Worm (Caenorhabditis elegans): ENCODE results near the gene C50F4.12.

C50F4.12 gene

DNA sequence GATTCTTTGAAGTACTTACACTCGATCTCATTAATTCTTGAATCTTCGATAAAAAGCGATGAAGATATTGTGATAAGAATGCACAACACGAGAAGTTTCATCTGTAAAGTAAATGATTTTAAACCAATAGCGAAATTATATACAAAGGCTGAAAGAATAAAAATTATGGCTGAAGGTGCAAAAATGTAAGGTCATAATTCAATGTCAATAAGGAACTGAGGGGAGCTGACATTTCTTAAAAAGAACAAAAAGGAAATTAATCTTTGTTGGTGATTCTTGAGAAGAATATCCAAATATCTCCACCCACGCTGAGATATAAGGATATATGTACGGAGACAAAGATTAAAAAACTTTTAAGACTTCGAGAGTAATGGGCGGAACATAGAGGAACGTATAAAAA is 15.4 kb downstream of the C50F4.12 start, which contains the start of gene C50F4.9:
C50F4.9 (minus strand) TSS at position 101 of the 400 bp plus-strand sequence.
- no peak for TF ChIP-seq hpl-2 (GFP tag; optimal IDR thresholded peaks at IDR 0.05)
- TF ChIP-seq nhr-77 (tag; optimal IDR thresholded peaks at IDR 0.05), result no peak

DNA sequence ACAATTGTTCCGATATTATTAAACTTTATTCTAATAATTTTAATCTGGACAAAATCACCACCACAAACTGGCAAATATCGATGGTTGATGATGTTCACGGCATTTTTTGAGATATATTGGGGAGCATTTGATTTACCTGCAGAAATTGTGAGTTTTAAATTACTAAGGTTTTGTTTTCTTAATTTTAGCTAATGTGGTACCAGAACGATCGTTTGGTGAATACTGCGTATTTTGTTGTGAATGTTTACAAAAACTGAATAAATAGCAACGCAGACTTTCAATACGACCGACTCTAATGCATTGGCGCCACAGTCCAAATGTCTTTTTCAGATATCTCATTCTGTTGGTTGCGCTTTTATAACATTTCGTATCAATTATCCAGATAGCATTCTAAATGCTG is 17.8 kb downstream of the C50F4.12 start:
- TF ChIP-seq nhr-85 (tag) (no peak), efl-1 (optimal IDR thresholded peaks at IDR 0.05) (no peak), efl-1 (GFP tag; optimal IDR thresholded peaks at IDR 0.05 in 1 of 2) (peak in 1 of 2 experiments; percentile 52)

DNA sequence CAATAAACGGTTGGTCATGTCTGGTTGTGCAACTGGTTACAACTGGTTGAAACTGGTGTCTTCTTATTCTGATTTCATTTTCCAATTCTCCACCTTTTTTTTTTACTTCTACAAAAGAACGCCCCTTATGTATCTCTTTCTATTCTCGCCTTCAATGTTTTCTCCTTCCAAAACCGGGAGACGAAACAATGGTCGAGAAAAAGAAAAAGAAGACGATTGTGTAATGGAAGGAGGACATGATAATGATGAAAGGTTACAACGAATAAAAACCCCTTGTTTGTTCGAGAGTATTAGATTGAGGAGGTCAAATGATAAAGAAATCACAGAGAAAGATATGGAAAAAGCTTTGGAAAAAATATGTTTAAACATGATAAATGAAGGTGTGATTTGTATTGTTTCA is 20.7 kb downstream of the C50F4.12 start, which contains the start of gene C50F4.8:
C50F4.8 (minus strand) TSS at position 28 of the 400 bp plus-strand sequence.
- TF ChIP-seq blmp-1 (tag; optimal IDR thresholded peaks at IDR 0.05) (peak; percentile 89), ceh-90 (tag; optimal IDR thresholded peaks at IDR 0.05) (no peak), grh-1 (GFP tag; IDR thresholded peaks at IDR 0.05) (no peak), nhr-85 (tag) (peak; percentile 67), ceh-8 (GFP tag; optimal IDR thresholded peaks at IDR 0.05) (no peak), lir-3 (tag; optimal IDR thresholded peaks at IDR 0.05; ENCODE audit: poor library complexity) (no peak), lin-14 (GFP tag; optimal IDR thresholded peaks at IDR 0.05) (peak; percentile 2), tlp-1 (tag; optimal IDR thresholded peaks at IDR 0.05) (no peak), nhr-20 (tag; optimal IDR thresholded peaks at IDR 0.05) (no peak), lin-15B (tag; optimal IDR thresholded peaks at IDR 0.05) (no peak), nhr-76 (tag; optimal IDR thresholded peaks at IDR 0.05) (no peak), elt-3 (tag; optimal IDR thresholded peaks at IDR 0.05) (peak in 1 of 6 experiments; percentile 49)

DNA sequence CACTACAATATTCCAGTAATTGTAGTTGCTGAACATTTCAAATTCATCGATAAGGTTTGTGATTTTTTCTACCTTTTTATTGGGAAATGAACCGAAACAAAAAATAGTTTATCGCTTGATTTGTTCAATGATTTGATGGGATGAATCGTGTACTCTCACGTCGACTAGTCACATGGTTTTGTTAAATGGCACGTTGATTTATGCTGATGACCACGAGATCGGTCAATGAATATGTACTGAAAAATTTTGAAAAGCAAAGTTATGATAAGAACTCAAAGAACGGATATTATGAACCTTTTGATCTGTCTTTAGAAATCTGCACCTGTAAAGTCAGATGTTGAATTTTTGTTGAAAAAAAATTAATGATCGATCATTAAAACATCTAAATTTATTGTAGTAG is 23.3 kb downstream of the C50F4.12 start:
- TF ChIP-seq rnt-1 (tag; optimal IDR thresholded peaks at IDR 0.05), result no peak
- TF ChIP-seq unc-98 (GFP tag; IDR thresholded peaks at IDR 0.05), result no peak
- no peak for TF ChIP-seq unc-86 (tag; optimal IDR thresholded peaks at IDR 0.05)
- TF ChIP-seq pqm-1 (tag; optimal IDR thresholded peaks at IDR 0.05), result no peak
- no peak for TF ChIP-seq zip-4 (GFP tag; optimal IDR thresholded peaks at IDR 0.05)
- no peak for TF ChIP-seq C34B4.2 (tag; optimal IDR thresholded peaks at IDR 0.05)
- TF ChIP-seq egl-13 (tag; optimal IDR thresholded peaks at IDR 0.05), result no peak
- peak in 1 of 2 experiments; percentile 86 for TF ChIP-seq lin-35 (GFP tag; optimal IDR thresholded peaks at IDR 0.05)
- no peak for TF ChIP-seq nhr-76 (tag; optimal IDR thresholded peaks at IDR 0.05)
- peak; percentile 34 for TF ChIP-seq irx-1 (tag; optimal IDR thresholded peaks at IDR 0.05)
- TF ChIP-seq unc-30 (tag; optimal IDR thresholded peaks at IDR 0.05), result no peak
- TF ChIP-seq aha-1 (tag; optimal IDR thresholded peaks at IDR 0.05), result no peak
- TF ChIP-seq xbp-1 (tag; optimal IDR thresholded peaks at IDR 0.05), result peak; percentile 32
- TF ChIP-seq zag-1 (tag; optimal IDR thresholded peaks at IDR 0.05), result no peak
- no peak for TF ChIP-seq Y116A8C.19 (tag; optimal IDR thresholded peaks at IDR 0.05; ENCODE audit: borderline replicate concordance)
- TF ChIP-seq fkh-10 (GFP tag; optimal IDR thresholded peaks at IDR 0.05), result no peak
- no peak for TF ChIP-seq aly-2 (tag; optimal IDR thresholded peaks at IDR 0.05)
- TF ChIP-seq nhr-12 (tag; optimal IDR thresholded peaks at IDR 0.05), result no peak
- TF ChIP-seq ceh-8 (GFP tag; optimal IDR thresholded peaks at IDR 0.05), result no peak
- TF ChIP-seq swsn-7 (tag; optimal IDR thresholded peaks at IDR 0.05), result no peak
- TF ChIP-seq dsc-1 (tag; optimal IDR thresholded peaks at IDR 0.05), result no peak
- peak; percentile 48; the same call in 1 of the 2 replicates for TF ChIP-seq mab-9 (GFP tag; IDR thresholded peaks at IDR 0.05)
- TF ChIP-seq sptf-1 (tag; optimal IDR thresholded peaks at IDR 0.05), result no peak
- no peak for TF ChIP-seq ces-1 (GFP tag; optimal IDR thresholded peaks at IDR 0.05)
- peak; percentile 85 for TF ChIP-seq blmp-1 (tag; optimal IDR thresholded peaks at IDR 0.05)
- no peak for TF ChIP-seq pag-3 (tag; optimal IDR thresholded peaks at IDR 0.05; ENCODE audit: borderline replicate concordance, insufficient read depth)
- no peak for TF ChIP-seq mef-2 (tag; optimal IDR thresholded peaks at IDR 0.05)
- TF ChIP-seq mdl-1 (tag; optimal IDR thresholded peaks at IDR 0.05), result peak in 1 of 2 experiments; percentile 85
- TF ChIP-seq tlp-1 (tag; optimal IDR thresholded peaks at IDR 0.05), result no peak
- TF ChIP-seq C04F5.9 (tag; optimal IDR thresholded peaks at IDR 0.05), result no peak
- no peak for TF ChIP-seq jun-1 (tag; optimal IDR thresholded peaks at IDR 0.05)
- no peak for TF ChIP-seq ceh-63 (GFP tag; optimal IDR thresholded peaks at IDR 0.05)
- TF ChIP-seq sox-4 (tag; optimal IDR thresholded peaks at IDR 0.05), result peak; percentile 17
- peak; percentile 70 for TF ChIP-seq C16A3.4 (tag; optimal IDR thresholded peaks at IDR 0.05)
- peak; percentile 33 to 100 (median 90) for TF ChIP-seq elt-3 (tag; optimal IDR thresholded peaks at IDR 0.05)
- TF ChIP-seq ztf-11 (tag; optimal IDR thresholded peaks at IDR 0.05), result no peak
- TF ChIP-seq nhr-85 (tag), result peak; percentile 97
- TF ChIP-seq lsy-2 (tag; optimal IDR thresholded peaks at IDR 0.05), result peak; percentile 15 to 60
